Fruit fly (Drosophila melanogaster) whole organism, embryonic: Measurements from ENCODE around the gene CG13367.

Source experiments
- Adf1 ChIP-seq: fragments of 200-800 bp; sonication (Bioruptor generic); IDR thresholded peaks from 2 replicates; pipeline ENCODE4 v1.3.6; 2022; ENCODE audit warnings: missing biosample characterization, missing genetic modification characterization
- Asciz ChIP-seq: fragments of 200-800 bp; sonication (Bioruptor generic); optimal IDR thresholded peaks from 2 replicates; lab custom pipeline; 2017; ENCODE audit warnings: missing biosample characterization, mild to moderate bottlenecking, missing genetic modification characterization, missing genetic modification reagents
- Atf6 ChIP-seq: fragments of 200-800 bp; sonication (Bioruptor generic); IDR thresholded peaks from 2 replicates; pipeline ENCODE4 v1.3.6; 2022; ENCODE audit warnings: missing biosample characterization, missing genetic modification characterization
- Bgb ChIP-seq: fragments of 200-800 bp; sonication (Bioruptor generic); IDR thresholded peaks from 2 replicates; pipeline ENCODE4 v1.3.6; 2022; ENCODE audit warnings: missing biosample characterization, missing genetic modification characterization; ENCODE audit not compliant: partially characterized antibody
- CG12155 ChIP-seq: fragments of 200-800 bp; sonication (Bioruptor generic); optimal IDR thresholded peaks from 3 replicates; lab custom pipeline; 2016; ENCODE audit warnings: missing biosample characterization, missing genetic modification characterization
- CG13287 ChIP-seq: fragments of 200-800 bp; sonication (Bioruptor generic); IDR thresholded peaks from 2 replicates; pipeline ENCODE4 v1.3.6; 2022; ENCODE audit warnings: missing biosample characterization, missing genetic modification characterization; ENCODE audit not compliant: partially characterized antibody
- CG15479 ChIP-seq: fragments of 200-800 bp; sonication (Bioruptor generic); optimal IDR thresholded peaks from 3 replicates; lab custom pipeline; 2019; ENCODE audit warnings: missing biosample characterization, mild to moderate bottlenecking, missing genetic modification characterization, moderate library complexity
- CG15514 ChIP-seq: fragments of 200-800 bp; sonication (Bioruptor generic); optimal IDR thresholded peaks from 3 replicates; lab custom pipeline; 2017; ENCODE audit warnings: missing biosample characterization, missing genetic modification characterization, mild to moderate bottlenecking, moderate library complexity, missing genetic modification reagents
- CG16813 ChIP-seq: fragments of 200-800 bp; sonication (Bioruptor generic); IDR thresholded peaks from 3 replicates; pipeline ENCODE4 v1.3.6; 2022; ENCODE audit warnings: missing biosample characterization, missing genetic modification characterization; ENCODE audit not compliant: partially characterized antibody
- CG17385 ChIP-seq: fragments of 200-800 bp; sonication (Bioruptor generic); optimal IDR thresholded peaks from 3 replicates; lab custom pipeline; 2018; ENCODE audit warnings: missing biosample characterization, mild to moderate bottlenecking, missing genetic modification characterization
- CG32767 ChIP-seq: fragments of 200-800 bp; sonication (Bioruptor generic); IDR thresholded peaks from 2 replicates; pipeline ENCODE4 v1.3.6; 2022; ENCODE audit warnings: missing biosample characterization, missing genetic modification characterization
- CG34422 ChIP-seq: fragments of 200-800 bp; sonication (Bioruptor generic); IDR thresholded peaks from 3 replicates; pipeline ENCODE4 v1.3.6; 2022; ENCODE audit warnings: missing biosample characterization, missing genetic modification characterization
- CG7928 ChIP-seq: fragments of 200-800 bp; sonication (Bioruptor generic); optimal IDR thresholded peaks from 2 replicates; lab custom pipeline; 2017; ENCODE audit warnings: missing biosample characterization, mild to moderate bottlenecking, missing genetic modification characterization
- CG7987 ChIP-seq: fragments of 200-800 bp; sonication (Bioruptor generic); optimal IDR thresholded peaks from 2 replicates; lab custom pipeline; 2018; ENCODE audit warnings: missing biosample characterization, mild to moderate bottlenecking, missing genetic modification characterization, moderate library complexity
- D ChIP-seq, 2 experiments: fragments of 200-800 bp in 1 of 2; fragments of >200 bp in 1 of 2; sonication (Bioruptor generic) in 1 of 2; optimal IDR thresholded peaks; 2 replicates in 1 of 2; 3 replicates in 1 of 2; lab custom pipeline; 2017; ENCODE audit warnings: mild to moderate bottlenecking in 1 of 2, missing biosample characterization in 1 of 2, missing genetic modification characterization in 1 of 2, missing genetic modification reagents in 1 of 2
- Doc2 ChIP-seq: fragments of 200-800 bp; sonication (Bioruptor generic); IDR thresholded peaks from 2 replicates; pipeline ENCODE4 v1.3.6; 2022; ENCODE audit warnings: missing biosample characterization, missing genetic modification characterization
- E2f1 ChIP-seq: fragments of 200-800 bp; sonication (Bioruptor generic); IDR thresholded peaks from 2 replicates; pipeline ENCODE4 v1.3.6; 2022; ENCODE audit warnings: missing biosample characterization, missing genetic modification characterization
- E2f2 ChIP-seq: fragments of 200-800 bp; sonication (Bioruptor generic); IDR thresholded peaks from 2 replicates; pipeline ENCODE4 v1.3.6; 2022; ENCODE audit warnings: missing biosample characterization, missing genetic modification characterization
- HLH54F ChIP-seq: fragments of 200-800 bp; sonication (Bioruptor generic); optimal IDR thresholded peaks from 3 replicates; lab custom pipeline; 2016; ENCODE audit warnings: missing biosample characterization, missing genetic modification characterization
- Hr78 ChIP-seq, 2 experiments: fragments of 200-800 bp in 1 of 2; fragments of >200 bp in 1 of 2; sonication (Bioruptor generic) in 1 of 2; optimal IDR thresholded peaks; 2 replicates each; lab custom pipeline; 2017 to 2019; ENCODE audit warnings: missing biosample characterization in 2 of 2, missing genetic modification characterization in 2 of 2, mild to moderate bottlenecking in 1 of 2, moderate library complexity in 1 of 2
- MBD-R2 ChIP-seq: fragments of 200-800 bp; sonication (Bioruptor generic); IDR thresholded peaks from 2 replicates; pipeline ENCODE4 v1.3.6; 2022; ENCODE audit warnings: missing biosample characterization, missing genetic modification characterization
- MESR4 ChIP-seq: fragments of 200-800 bp; sonication (Bioruptor generic); optimal IDR thresholded peaks from 2 replicates; lab custom pipeline; 2018; ENCODE audit warnings: missing biosample characterization, mild to moderate bottlenecking, missing genetic modification characterization, moderate library complexity
- Myb ChIP-seq: fragments of 200-800 bp; sonication (Bioruptor generic); optimal IDR thresholded peaks from 2 replicates; lab custom pipeline; 2016; ENCODE audit warnings: missing biosample characterization, missing genetic modification characterization
- Nf-YC ChIP-seq: fragments of 200-800 bp; optimal IDR thresholded peaks from 3 replicates; lab custom pipeline; 2019; ENCODE audit warnings: missing biosample characterization, mild to moderate bottlenecking, missing genetic modification characterization, moderate library complexity
- Oaz ChIP-seq: fragments of 200-800 bp; sonication (Bioruptor generic); IDR thresholded peaks from 2 replicates; pipeline ENCODE4 v1.3.6; 2022; ENCODE audit warnings: missing biosample characterization, missing genetic modification characterization
- Opbp ChIP-seq: fragments of 200-800 bp; sonication (Bioruptor generic); IDR thresholded peaks from 3 replicates; pipeline ENCODE4 v1.3.6; 2022; ENCODE audit warnings: missing biosample characterization, missing genetic modification characterization; ENCODE audit not compliant: partially characterized antibody
- Sox100B ChIP-seq: fragments of 200-800 bp; sonication (Bioruptor generic); optimal IDR thresholded peaks from 3 replicates; lab custom pipeline; 2018; ENCODE audit warnings: missing biosample characterization, mild to moderate bottlenecking, missing genetic modification characterization
- Stat92E ChIP-seq, 3 experiments: fragments of >200 bp in 2 of 3; fragments of 200-800 bp in 1 of 3; sonication (Bioruptor generic) in 1 of 3; optimal IDR thresholded peaks; 2 replicates each; lab custom pipeline; 2017 to 2019; ENCODE audit warnings: missing biosample characterization in 3 of 3, missing genetic modification characterization in 3 of 3, mild to moderate bottlenecking in 1 of 3, moderate library complexity in 1 of 3
- Vsx1 ChIP-seq: fragments of 200-800 bp; sonication (Bioruptor generic); optimal IDR thresholded peaks from 2 replicates; lab custom pipeline; 2017; ENCODE audit warnings: missing biosample characterization, mild to moderate bottlenecking, missing genetic modification characterization, missing genetic modification reagents
- Xrp1 ChIP-seq: fragments of 200-800 bp; sonication (Bioruptor generic); IDR thresholded peaks from 2 replicates; pipeline ENCODE4 v1.3.6; 2022; ENCODE audit warnings: missing biosample characterization, missing genetic modification characterization
- YL-1 ChIP-seq: fragments of 200-800 bp; sonication (Bioruptor generic); optimal IDR thresholded peaks from 3 replicates; lab custom pipeline; 2017; ENCODE audit warnings: missing biosample characterization, mild to moderate bottlenecking, missing genetic modification characterization
- amos ChIP-seq: fragments of 200-800 bp; sonication (Bioruptor generic); IDR thresholded peaks from 2 replicates; pipeline ENCODE4 v1.3.6; 2022; ENCODE audit warnings: missing biosample characterization, missing genetic modification characterization; ENCODE audit not compliant: partially characterized antibody
- ems ChIP-seq: fragments of 200-800 bp; sonication (Bioruptor generic); optimal IDR thresholded peaks from 3 replicates; lab custom pipeline; 2016; ENCODE audit warnings: missing biosample characterization, missing genetic modification characterization
- ewg ChIP-seq: fragments of 200-800 bp; sonication (Bioruptor generic); optimal IDR thresholded peaks from 3 replicates; lab custom pipeline; 2017; ENCODE audit warnings: mild to moderate bottlenecking, missing biosample characterization, missing genetic modification reagents, missing genetic modification characterization
- fd64A ChIP-seq: fragments of 200-800 bp; sonication (Bioruptor generic); optimal IDR thresholded peaks from 3 replicates; lab custom pipeline; 2018; ENCODE audit warnings: missing biosample characterization, mild to moderate bottlenecking, missing genetic modification characterization
- insv ChIP-seq, 2 experiments: fragments of 200-800 bp; sonication (Bioruptor generic); optimal IDR thresholded peaks; 3 replicates each; lab custom pipeline; 2016 to 2018; ENCODE audit warnings: missing biosample characterization in 2 of 2, missing genetic modification characterization in 2 of 2
- kni ChIP-seq: fragments of 200-800 bp; sonication (Bioruptor generic); optimal IDR thresholded peaks from 3 replicates; lab custom pipeline; 2017; ENCODE audit warnings: mild to moderate bottlenecking, missing biosample characterization, missing genetic modification reagents, missing genetic modification characterization
- luna ChIP-seq: fragments of 200-800 bp; sonication (Bioruptor generic); optimal IDR thresholded peaks from 2 replicates; lab custom pipeline; 2016; ENCODE audit warnings: missing biosample characterization, missing genetic modification characterization
- sd ChIP-seq: fragments of 200-800 bp; sonication (Bioruptor generic); optimal IDR thresholded peaks from 3 replicates; lab custom pipeline; 2018; ENCODE audit warnings: missing biosample characterization, mild to moderate bottlenecking, missing genetic modification characterization, moderate library complexity
- seq ChIP-seq: fragments of 200-800 bp; sonication (Bioruptor generic); IDR thresholded peaks from 2 replicates; pipeline ENCODE4 v1.3.6; 2022; ENCODE audit warnings: missing biosample characterization, missing genetic modification characterization
- slp2 ChIP-seq: fragments of 200-800 bp; sonication (Bioruptor generic); optimal IDR thresholded peaks from 2 replicates; lab custom pipeline; 2016; ENCODE audit warnings: missing biosample characterization, missing genetic modification characterization
- twi ChIP-seq: fragments of 200-800 bp; optimal IDR thresholded peaks from 2 replicates; lab custom pipeline; 2019; ENCODE audit warnings: missing biosample characterization, mild to moderate bottlenecking, missing genetic modification characterization, moderate library complexity
- vfl ChIP-seq: fragments of 200-800 bp; sonication (Bioruptor generic); optimal IDR thresholded peaks from 2 replicates; lab custom pipeline; 2016; ENCODE audit warnings: missing biosample characterization, missing genetic modification characterization

Gene CG13367

DNA sequence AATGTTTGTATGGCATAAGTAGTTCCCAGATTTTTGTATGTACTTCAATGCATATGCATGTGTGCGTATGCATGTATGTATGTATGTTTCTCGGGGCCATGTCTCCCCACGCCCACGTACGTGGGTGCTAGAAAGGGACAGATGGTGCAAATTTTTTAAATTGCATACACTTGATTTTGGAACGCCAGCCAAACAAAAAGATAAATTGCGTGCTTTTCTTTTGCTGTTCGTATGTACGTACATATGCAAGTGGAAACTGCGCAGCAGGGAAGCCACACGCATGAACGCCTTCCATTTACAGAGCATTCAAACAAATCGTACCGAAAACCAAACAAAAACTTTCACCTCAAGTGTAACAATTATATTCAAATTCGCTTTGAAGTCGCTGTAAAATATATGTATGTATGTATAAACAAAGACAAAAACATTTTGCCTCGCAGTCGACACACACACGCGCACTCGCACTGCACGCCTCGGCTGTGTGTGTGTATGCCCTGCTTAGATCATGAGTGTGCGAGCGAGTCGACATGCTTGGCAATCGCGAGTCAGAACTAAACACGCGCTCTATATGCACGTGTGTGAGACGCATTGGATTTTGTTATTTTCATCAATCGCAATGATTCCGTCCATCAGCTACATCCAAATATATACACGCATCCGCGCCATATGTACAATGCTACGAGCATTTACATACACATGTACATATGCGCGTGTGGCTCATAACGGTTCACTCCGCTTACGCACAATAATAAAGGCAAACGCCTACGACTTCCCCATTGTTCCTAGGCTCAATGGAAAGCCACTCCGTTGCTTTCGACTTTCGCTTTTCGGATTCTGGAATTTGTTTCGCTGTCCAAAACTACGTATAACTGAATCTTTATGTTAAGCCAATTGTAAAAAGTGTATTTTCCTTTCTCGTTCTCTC lies 7.7 kb upstream of the CG13367 start (continued):
- 0 out of 3 replicates have a peak, but pooled peaks have one; percentile 8 for TF ChIP-seq CG16813 (GFP tag; lab: Robert Waterston, UW)
- no peak for TF ChIP-seq Oaz (GFP tag; lab: Robert Waterston, UW)
- TF ChIP-seq Xrp1 (GFP tag; lab: Robert Waterston, UW), result 0 out of 2 replicates have a peak, but pooled peaks have one; percentile 7
- TF ChIP-seq CG34422, result no peak
- no peak for TF ChIP-seq CG15514
- no peak for TF ChIP-seq CG17385 (GFP tag; lab: Kevin White, UChicago)
- peak; percentile 56 for TF ChIP-seq kni
- TF ChIP-seq MESR4 (GFP tag; lab: Kevin White, UChicago), result peak; percentile 50
- TF ChIP-seq ewg (GFP tag; lab: Kevin White, UChicago), result peak; percentile 79
- TF ChIP-seq YL-1 (GFP tag; lab: Kevin White, UChicago), result peak; percentile 22
- no peak for TF ChIP-seq ems (GFP tag; lab: Kevin White, UChicago)
- peak; percentile 63 for TF ChIP-seq CG15479 (GFP tag; lab: Kevin White, UChicago)
- TF ChIP-seq E2f1, result no peak
- TF ChIP-seq CG32767 (GFP tag; lab: Robert Waterston, UW), result 0 out of 2 replicates have a peak, but pooled peaks have one; percentile 39
- TF ChIP-seq insv (GFP tag; optimal IDR thresholded peaks at IDR 0.05; lab: Kevin White, UChicago), result no peak
- TF ChIP-seq luna, result no peak
- TF ChIP-seq seq, result no peak
- TF ChIP-seq Stat92E (GFP tag; optimal IDR thresholded peaks at IDR 0.05; lab: Kevin White, UChicago), result no peak
- TF ChIP-seq Doc2 (GFP tag; lab: Robert Waterston, UW), result no peak
- TF ChIP-seq Adf1 (GFP tag; lab: Robert Waterston, UW), result peak; percentile 39; the same call in 1 of the 2 replicates
- no peak for TF ChIP-seq HLH54F (GFP tag; lab: Kevin White, UChicago)
- TF ChIP-seq vfl, result no peak
- TF ChIP-seq sd, result no peak
- peak; percentile 23 for TF ChIP-seq CG7987 (GFP tag; lab: Kevin White, UChicago)
- TF ChIP-seq CG12155, result no peak
- TF ChIP-seq Nf-YC, result peak; percentile 59
- TF ChIP-seq slp2 (GFP tag; lab: Kevin White, UChicago), result no peak
- TF ChIP-seq twi (tag; lab: Kevin White, UChicago), result peak; percentile 36
- TF ChIP-seq Vsx1 (GFP tag; lab: Kevin White, UChicago), result no peak
- TF ChIP-seq D (optimal IDR thresholded peaks at IDR 0.05; lab: Kevin White, UChicago), result no peak
- no peak for TF ChIP-seq D (GFP tag; optimal IDR thresholded peaks at IDR 0.05; lab: Kevin White, UChicago)
- TF ChIP-seq Bgb (GFP tag; lab: Robert Waterston, UW), result peak; percentile 38; the same call in 1 of the 2 replicates
- no peak for TF ChIP-seq Hr78 (GFP tag; optimal IDR thresholded peaks at IDR 0.05; lab: Kevin White, UChicago)
- no peak for TF ChIP-seq Atf6 (GFP tag; lab: Robert Waterston, UW)
- TF ChIP-seq fd64A (GFP tag; lab: Kevin White, UChicago), result no peak
- TF ChIP-seq Sox100B (GFP tag; lab: Kevin White, UChicago), result no peak
- no peak for TF ChIP-seq Asciz (GFP tag; lab: Kevin White, UChicago)
- TF ChIP-seq, all 482 proteins: peak for 42

DNA sequence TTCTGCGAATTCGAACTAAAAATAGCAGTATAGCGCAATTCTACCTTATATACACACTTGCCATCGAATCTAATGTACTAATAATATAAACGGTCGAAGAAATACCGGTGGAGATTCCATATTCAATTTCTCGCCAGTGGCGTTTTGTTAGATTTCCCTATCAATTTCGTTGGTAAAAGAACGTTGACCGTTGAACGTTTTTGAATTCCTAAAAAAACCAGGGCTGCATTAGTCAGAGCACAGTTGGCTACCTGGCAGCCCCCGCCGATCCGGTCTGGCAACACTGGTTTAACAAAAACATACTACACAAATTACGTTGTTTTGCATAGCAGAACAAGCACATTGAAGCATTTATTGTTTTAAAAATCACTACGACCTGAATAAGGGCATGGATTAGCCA lies 598 bp upstream of the CG13367 start:
- TF ChIP-seq Opbp (GFP tag; lab: Robert Waterston, UW) (peak; percentile 28; the same call in 1 of the 3 replicates), CG13287 (GFP tag; lab: Robert Waterston, UW) (peak; percentile 48; the same call in 1 of the 2 replicates), Myb (peak; percentile 82), CG7928 (GFP tag; lab: Kevin White, UChicago) (peak; percentile 41), E2f2 (GFP tag; lab: Robert Waterston, UW) (peak; percentile 62), amos (GFP tag; lab: Robert Waterston, UW) (peak; percentile 37; the same call in 1 of the 2 replicates), MBD-R2 (GFP tag; lab: Robert Waterston, UW) (peak; percentile 10; the same call in 1 of the 2 replicates)
